Worm (Caenorhabditis elegans): Measurements from ENCODE around the gene Y46G5A.18.
A peak's percentile ranks its signal among the peaks of the same experiment; 100 is the strongest.

Gene Y46G5A.18

ce11 chrII:12810709-12811108 is 5.6 kb upstream of the Y46G5A.18 start, which contains the start of gene Y46G5A.20:
Y46G5A.20 (plus strand) TSS chrII:12811009.
- TF ChIP-seq ceh-45 (GFP tag; IDR thresholded peaks at IDR 0.05), result no peak
- no peak for TF ChIP-seq ets-4 (tag; optimal IDR thresholded peaks at IDR 0.05)
- no peak for TF ChIP-seq sox-2 (GFP tag; IDR thresholded peaks at IDR 0.05)
- no peak for TF ChIP-seq fkh-10 (GFP tag; optimal IDR thresholded peaks at IDR 0.05)
- no peak for TF ChIP-seq ttx-3 (tag; optimal IDR thresholded peaks at IDR 0.05)
- no peak for TF ChIP-seq lin-11 (tag; optimal IDR thresholded peaks at IDR 0.05)
- no peak for TF ChIP-seq npax-4 (tag; optimal IDR thresholded peaks at IDR 0.05)
- no peak for TF ChIP-seq ceh-2 (tag; optimal IDR thresholded peaks at IDR 0.05)
- no peak for TF ChIP-seq elt-4 (tag; optimal IDR thresholded peaks at IDR 0.05)
- TF ChIP-seq rnt-1 (tag; optimal IDR thresholded peaks at IDR 0.05), result no peak

ce11 chrII:12809725-12810124 is 4.7 kb upstream of the Y46G5A.18 start:
- TF ChIP-seq sdc-2 (tag; optimal IDR thresholded peaks at IDR 0.05), result no peak
- TF ChIP-seq hlh-8 (tag; optimal IDR thresholded peaks at IDR 0.05), result no peak
- TF ChIP-seq nhr-232 (tag; optimal IDR thresholded peaks at IDR 0.05), result no peak
- TF ChIP-seq lin-11 (tag; optimal IDR thresholded peaks at IDR 0.05), result no peak
- no peak for TF ChIP-seq unc-3 (GFP tag; conservative IDR thresholded peaks at IDR 0.05)
- no peak for TF ChIP-seq unc-3 (tag; optimal IDR thresholded peaks at IDR 0.05)
- TF ChIP-seq pax-1 (tag; optimal IDR thresholded peaks at IDR 0.05), result no peak
- no peak for TF ChIP-seq sox-2 (GFP tag; IDR thresholded peaks at IDR 0.05)
- TF ChIP-seq ceh-30 (tag; optimal IDR thresholded peaks at IDR 0.05), result no peak
- TF ChIP-seq hlh-6 (tag; optimal IDR thresholded peaks at IDR 0.05), result no peak
- no peak for TF ChIP-seq hlh-30 (tag; optimal IDR thresholded peaks at IDR 0.05; ENCODE audit: insufficient read depth)
- TF ChIP-seq pros-1 (tag; optimal IDR thresholded peaks at IDR 0.05), result no peak
- no peak for TF ChIP-seq fkh-6 (tag; optimal IDR thresholded peaks at IDR 0.05)
- no peak for TF ChIP-seq tbx-7 (tag; optimal IDR thresholded peaks at IDR 0.05)
- no peak for TF ChIP-seq ceh-2 (tag; optimal IDR thresholded peaks at IDR 0.05)
- TF ChIP-seq pha-2 (tag; optimal IDR thresholded peaks at IDR 0.05), result no peak
- TF ChIP-seq zip-5 (tag; optimal IDR thresholded peaks at IDR 0.05), result no peak
- TF ChIP-seq F13H6.1 (tag; optimal IDR thresholded peaks at IDR 0.05), result no peak
- TF ChIP-seq elt-2 (tag; optimal IDR thresholded peaks at IDR 0.05), result no peak
- TF ChIP-seq ceh-14 (tag; optimal IDR thresholded peaks at IDR 0.05), result no peak

- TF ChIP-seq ceh-2 (tag; optimal IDR thresholded peaks at IDR 0.05) (no peak), C38D4.7 (GFP tag; optimal IDR thresholded peaks at IDR 0.05) (no peak), unc-3 (GFP tag; conservative IDR thresholded peaks at IDR 0.05) (no peak), unc-3 (tag; optimal IDR thresholded peaks at IDR 0.05) (no peak), madf-2 (tag; optimal IDR thresholded peaks at IDR 0.05) (no peak), fkh-10 (GFP tag; optimal IDR thresholded peaks at IDR 0.05) (no peak), nfya-1 (tag; optimal IDR thresholded peaks at IDR 0.05) (no peak), ceh-48 (tag; optimal IDR thresholded peaks at IDR 0.05) (no peak), pag-3 (tag; optimal IDR thresholded peaks at IDR 0.05; ENCODE audit: borderline replicate concordance) (no peak), ceh-30 (tag; optimal IDR thresholded peaks at IDR 0.05) (no peak), hlh-30 (tag; optimal IDR thresholded peaks at IDR 0.05; ENCODE audit: insufficient read depth) (no peak), ceh-22 (tag; optimal IDR thresholded peaks at IDR 0.05) (no peak), ceh-45 (GFP tag; IDR thresholded peaks at IDR 0.05) (no peak), mec-3 (tag; optimal IDR thresholded peaks at IDR 0.05; ENCODE audit: borderline replicate concordance) (no peak), T23F11.4 (GFP tag; optimal IDR thresholded peaks at IDR 0.05) (no peak), pqm-1 (tag; optimal IDR thresholded peaks at IDR 0.05) (no peak)
Measured at ce11 chrII:12808746-12809145, 3.7 kb upstream of the Y46G5A.18 start.

ce11 chrII:12806602-12807182 is 1.6 kb upstream of the Y46G5A.18 start, which contains the start of gene spds-1:
spds-1 (plus strand) TSS chrII:12806899.
- TF ChIP-seq lin-11 (tag; optimal IDR thresholded peaks at IDR 0.05) (no peak), elt-2 (tag; optimal IDR thresholded peaks at IDR 0.05) (peak; percentile 76)

Measured in whole organism, late embryonic.